Worm (Caenorhabditis elegans): ENCODE measurements around the gene fln-2.

Gene fln-2

DNA sequence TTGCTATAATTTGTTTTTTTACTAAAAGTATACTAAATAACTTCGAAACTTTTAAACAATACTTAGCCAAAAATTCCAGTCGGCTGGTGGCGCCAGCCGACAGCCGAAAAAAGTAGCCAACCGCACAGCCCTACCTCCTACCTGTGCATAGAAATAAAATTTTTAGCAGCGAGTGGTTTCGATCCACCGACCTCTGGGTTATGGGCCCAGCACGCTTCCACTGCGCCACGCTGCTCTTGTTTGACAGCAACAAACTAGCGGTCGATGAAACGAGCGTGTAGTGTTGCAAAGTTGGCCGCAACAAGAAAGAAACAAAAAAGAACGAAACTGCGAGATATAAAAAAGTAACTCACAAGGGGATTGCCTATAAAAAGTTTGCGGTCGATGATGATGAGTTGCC, 24.5 kb upstream of the fln-2 start (continued):
- TF ChIP-seq rnt-1 (tag; optimal IDR thresholded peaks at IDR 0.05) (peak; percentile 69), C04F5.9 (tag; optimal IDR thresholded peaks at IDR 0.05) (no peak), hpl-2 (GFP tag; optimal IDR thresholded peaks at IDR 0.05) (no peak), unc-30 (tag; optimal IDR thresholded peaks at IDR 0.05) (no peak), nhr-90 (tag; optimal IDR thresholded peaks at IDR 0.05; ENCODE audit: poor library complexity) (peak; percentile 55), nhr-47 (tag; optimal IDR thresholded peaks at IDR 0.05) (peak; percentile 61), unc-62 (GFP tag; optimal IDR thresholded peaks at IDR 0.05) (no peak), fkh-8 (tag; optimal IDR thresholded peaks at IDR 0.05) (peak; percentile 9), ceh-90 (tag; optimal IDR thresholded peaks at IDR 0.05) (no peak), blmp-1 (tag; optimal IDR thresholded peaks at IDR 0.05) (no peak), isw-1 (GFP tag; IDR thresholded peaks at IDR 0.05) (no peak), snpc-4 (tag; optimal IDR thresholded peaks at IDR 0.05) (no peak), nhr-19 (GFP tag; conservative IDR thresholded peaks at IDR 0.05) (peak; percentile 63), dsc-1 (tag; optimal IDR thresholded peaks at IDR 0.05) (peak; percentile 48), mab-9 (GFP tag; IDR thresholded peaks at IDR 0.05) (no peak), nhr-11 (tag; optimal IDR thresholded peaks at IDR 0.05) (no peak), efl-3 (GFP tag; optimal IDR thresholded peaks at IDR 0.05) (no peak)

DNA sequence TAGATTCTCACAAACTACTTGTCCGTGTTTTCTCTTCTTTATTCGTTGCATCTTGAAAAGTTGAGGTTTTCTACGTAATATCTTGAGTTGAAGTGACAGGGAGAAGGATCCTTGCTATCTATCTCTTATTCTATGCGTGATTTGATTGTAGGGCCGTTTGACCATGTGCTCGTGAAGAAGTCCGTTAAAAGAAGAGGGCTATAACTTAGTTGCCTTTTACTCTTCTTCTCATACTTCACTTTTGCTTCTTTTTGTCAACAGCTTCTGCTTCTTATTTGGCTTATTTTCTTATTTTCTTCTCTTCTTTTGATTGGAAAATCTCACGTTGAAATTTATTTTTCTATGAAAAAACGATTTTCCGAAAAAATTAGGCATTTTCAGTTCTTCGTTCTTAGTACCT, 23.8 kb upstream of the fln-2 start:
- TF ChIP-seq ces-1 (GFP tag; optimal IDR thresholded peaks at IDR 0.05) (peak; percentile 42), lin-15B (tag; optimal IDR thresholded peaks at IDR 0.05) (no peak), lin-14 (GFP tag; optimal IDR thresholded peaks at IDR 0.05) (peak; percentile 29), unc-130 (tag; optimal IDR thresholded peaks at IDR 0.05) (no peak), alr-1 (tag; optimal IDR thresholded peaks at IDR 0.05; ENCODE audit: borderline replicate concordance) (no peak), fkh-10 (GFP tag; optimal IDR thresholded peaks at IDR 0.05) (peak; percentile 38)

DNA sequence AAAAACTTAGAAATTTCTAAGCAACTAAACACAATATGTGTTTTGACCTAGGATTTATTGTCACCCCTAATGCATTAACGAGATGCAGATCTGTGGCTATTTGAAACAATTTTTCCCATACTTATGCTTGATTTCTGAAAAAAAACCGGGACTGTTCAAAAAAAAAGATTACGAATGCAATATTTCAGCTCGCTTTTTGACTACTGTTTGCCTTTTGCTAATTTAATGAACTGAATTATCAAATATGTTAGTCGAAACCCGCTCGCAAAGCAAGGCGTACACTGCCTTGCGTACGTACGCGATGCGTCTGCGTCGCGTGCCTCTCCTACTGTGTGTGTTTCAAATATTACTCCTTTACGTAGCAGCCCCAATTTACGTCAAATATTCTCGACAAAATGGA, 10.5 kb upstream of the fln-2 start, which contains the start of gene C23F12.4:
Gene C23F12.4 (plus strand): TSS at position 301 of the 400 bp plus-strand sequence.
- TF ChIP-seq hpl-2 (GFP tag; optimal IDR thresholded peaks at IDR 0.05) (no peak), lir-3 (tag; optimal IDR thresholded peaks at IDR 0.05; ENCODE audit: poor library complexity) (no peak), lin-39 (tag; optimal IDR thresholded peaks at IDR 0.05) (no peak)

DNA sequence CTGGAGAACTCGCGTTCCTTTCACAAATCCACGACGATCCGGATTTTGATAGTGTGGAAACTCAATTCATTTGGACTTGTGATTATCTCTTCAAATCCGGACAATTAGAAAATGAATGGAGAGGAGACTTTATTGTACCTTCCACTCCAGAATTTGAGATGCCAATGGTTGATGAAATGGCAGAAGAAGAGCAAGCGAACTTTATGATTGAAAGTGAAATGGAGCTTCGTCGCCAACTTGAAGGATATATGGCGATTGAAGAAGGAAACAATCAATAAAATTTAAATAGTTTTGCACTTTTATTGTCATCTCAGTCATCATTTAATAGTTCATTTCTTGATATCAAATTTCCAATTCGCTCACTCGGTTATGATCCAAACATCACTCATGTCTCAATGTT, 8.8 kb upstream of the fln-2 start:
- TF ChIP-seq ztf-4 (tag; optimal IDR thresholded peaks at IDR 0.05) (no peak), nhr-77 (tag; optimal IDR thresholded peaks at IDR 0.05) (no peak), zag-1 (tag; optimal IDR thresholded peaks at IDR 0.05) (no peak), unc-130 (tag; optimal IDR thresholded peaks at IDR 0.05) (no peak), skn-1 (tag; optimal IDR thresholded peaks at IDR 0.05) (no peak), mep-1 (tag; optimal IDR thresholded peaks at IDR 0.05) (no peak), elt-3 (tag; optimal IDR thresholded peaks at IDR 0.05) (no peak), dpl-1 (GFP tag; optimal IDR thresholded peaks at IDR 0.05) (no peak), nhr-76 (tag; optimal IDR thresholded peaks at IDR 0.05) (no peak), ceh-88 (GFP tag; IDR thresholded peaks at IDR 0.05) (no peak), ceh-82 (tag; optimal IDR thresholded peaks at IDR 0.05) (no peak)

DNA sequence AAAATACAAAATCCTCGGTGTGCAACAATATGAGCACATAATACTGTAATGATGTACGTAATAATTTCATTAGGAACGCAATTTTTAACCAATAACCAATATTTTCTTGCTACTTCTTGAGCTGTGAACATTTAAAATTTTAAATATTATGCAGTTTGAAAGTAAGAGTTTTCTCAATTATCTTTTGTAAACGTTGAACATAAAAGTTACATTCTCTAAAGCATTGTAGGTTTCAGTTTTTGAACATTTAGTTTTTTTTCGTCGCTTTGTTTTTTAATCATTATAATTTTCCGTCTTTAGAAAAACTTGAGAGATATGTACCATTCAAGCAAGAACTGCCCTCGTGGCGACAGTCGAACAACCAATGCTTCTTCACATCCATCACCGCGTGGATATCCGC, 6.2 kb upstream of the fln-2 start, which contains the start of gene C23F12.3:
Gene C23F12.3 (plus strand): TSS at position 301 of the 400 bp plus-strand sequence.
- TF ChIP-seq zip-4 (GFP tag; optimal IDR thresholded peaks at IDR 0.05), result no peak
- no peak for TF ChIP-seq zag-1 (tag; optimal IDR thresholded peaks at IDR 0.05)
- no peak for TF ChIP-seq alr-1 (tag; optimal IDR thresholded peaks at IDR 0.05; ENCODE audit: borderline replicate concordance)
- no peak for TF ChIP-seq dpl-1 (GFP tag; optimal IDR thresholded peaks at IDR 0.05)
- TF ChIP-seq ets-5 (GFP tag; IDR thresholded peaks at IDR 0.05), result no peak
- no peak for TF ChIP-seq unc-62 (GFP tag; optimal IDR thresholded peaks at IDR 0.05)
- TF ChIP-seq swsn-7 (tag; optimal IDR thresholded peaks at IDR 0.05), result no peak
- TF ChIP-seq nhr-11 (tag; optimal IDR thresholded peaks at IDR 0.05), result no peak
- no peak for TF ChIP-seq isw-1 (GFP tag; IDR thresholded peaks at IDR 0.05)
- no peak for TF ChIP-seq mdl-1 (tag; optimal IDR thresholded peaks at IDR 0.05)
- no peak for TF ChIP-seq nhr-85 (tag)
- TF ChIP-seq nhr-71 (tag; optimal IDR thresholded peaks at IDR 0.05), result no peak
- no peak for TF ChIP-seq F16B12.6 (tag; optimal IDR thresholded peaks at IDR 0.05)
- no peak for TF ChIP-seq nhr-84 (tag; optimal IDR thresholded peaks at IDR 0.05)
- no peak for TF ChIP-seq nhr-76 (tag; optimal IDR thresholded peaks at IDR 0.05)
- no peak for TF ChIP-seq hpl-2 (GFP tag; optimal IDR thresholded peaks at IDR 0.05)
- TF ChIP-seq tbx-2 (tag; optimal IDR thresholded peaks at IDR 0.05), result no peak
